Worm (Caenorhabditis elegans): ENCODE measurements around the gene svh-1.

svh-1 gene

DNA sequence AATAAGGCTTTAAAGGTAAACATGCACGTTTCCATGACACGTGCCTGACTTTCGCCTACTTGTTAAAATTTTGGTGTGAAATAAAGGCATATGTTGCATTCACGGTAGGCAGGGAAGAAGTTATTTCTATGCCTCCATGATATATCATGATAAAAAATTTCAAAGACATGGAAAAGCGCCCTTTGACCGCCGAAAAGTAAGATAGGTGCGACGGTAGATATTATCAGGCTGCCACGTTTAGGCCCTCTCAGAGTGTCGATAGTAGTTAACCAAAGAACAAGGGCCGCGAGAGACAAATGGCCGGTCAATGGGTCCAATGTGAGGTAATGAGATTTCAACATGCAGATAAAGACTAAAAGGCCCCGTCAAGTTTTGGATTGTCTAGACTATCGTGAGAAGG is 36.8 kb downstream of the svh-1 start:
- TF ChIP-seq nhr-111 (GFP tag; optimal IDR thresholded peaks at IDR 0.05) (no peak), dmd-8 (GFP tag; IDR thresholded peaks at IDR 0.05) (no peak), zip-2 (tag; optimal IDR thresholded peaks at IDR 0.05) (no peak), ztf-7 (tag; optimal IDR thresholded peaks at IDR 0.05) (no peak), set-16 (GFP tag; IDR thresholded peaks at IDR 0.05) (no peak)

DNA sequence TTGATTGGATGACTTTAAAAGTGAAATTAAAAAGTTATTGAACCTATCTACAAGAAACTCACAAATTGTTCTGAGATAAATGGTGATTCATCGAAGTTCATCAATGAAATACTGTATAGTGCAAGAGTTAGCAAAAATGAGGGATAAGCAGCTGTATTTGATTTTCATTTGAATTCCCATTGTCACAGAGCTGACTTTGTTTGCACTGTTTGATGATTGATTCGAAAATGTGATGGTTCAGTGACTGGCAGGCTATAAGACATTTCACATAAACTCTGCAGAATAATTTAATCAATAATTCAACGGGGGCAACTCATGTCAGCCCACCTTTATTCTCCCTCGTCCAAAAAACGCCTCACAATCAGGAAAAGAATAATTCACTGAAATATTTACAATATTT is 37.2 kb downstream of the svh-1 start, which contains the start of gene T09A12.8:
Gene T09A12.8, minus strand, starts transcription at position 101 of the 400 bp plus-strand sequence.
- TF ChIP-seq hmg-1.1 (GFP tag; IDR thresholded peaks at IDR 0.05) (no peak), unc-62 (GFP tag; optimal IDR thresholded peaks at IDR 0.05 in 1 of 2) (no peak), unc-62 (tag; optimal IDR thresholded peaks at IDR 0.05) (no peak), egl-27 (tag; optimal IDR thresholded peaks at IDR 0.05) (no peak), mxl-3 (GFP tag; optimal IDR thresholded peaks at IDR 0.05) (no peak), aly-2 (tag; optimal IDR thresholded peaks at IDR 0.05) (no peak), nhr-102 (tag; optimal IDR thresholded peaks at IDR 0.05) (no peak), nhr-42 (GFP tag; IDR thresholded peaks at IDR 0.05) (no peak), F44E2.7 (GFP tag; IDR thresholded peaks at IDR 0.05) (no peak), snpc-1.2 (GFP tag; IDR thresholded peaks at IDR 0.05) (no peak), ceh-44 (GFP tag; IDR thresholded peaks at IDR 0.05) (no peak), gei-8 (GFP tag; optimal IDR thresholded peaks at IDR 0.05) (no peak)

DNA sequence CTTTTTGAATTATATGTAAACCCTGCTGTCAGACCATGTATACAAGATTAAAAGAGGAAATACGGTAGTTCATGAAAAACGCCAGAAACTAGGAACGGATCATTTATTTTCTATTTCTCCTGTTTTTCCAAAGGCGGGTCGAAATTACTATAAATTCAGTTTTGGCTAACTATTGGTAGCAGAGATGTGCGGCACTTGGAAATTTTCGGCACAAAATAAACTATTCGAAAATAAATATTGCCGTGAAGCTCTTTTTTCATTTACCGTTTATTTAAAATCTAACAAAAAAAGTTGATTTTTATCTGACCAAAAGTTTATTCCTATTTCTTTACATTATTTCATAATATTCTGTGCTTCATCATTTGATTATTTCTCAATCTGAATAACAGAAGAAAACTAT is 37.7 kb downstream of the svh-1 start, which contains the start of gene T09A12.1:
Gene T09A12.1, plus strand, starts transcription at position 301 of the 400 bp plus-strand sequence.
- TF ChIP-seq mdl-1 (tag; optimal IDR thresholded peaks at IDR 0.05) = no peak

DNA sequence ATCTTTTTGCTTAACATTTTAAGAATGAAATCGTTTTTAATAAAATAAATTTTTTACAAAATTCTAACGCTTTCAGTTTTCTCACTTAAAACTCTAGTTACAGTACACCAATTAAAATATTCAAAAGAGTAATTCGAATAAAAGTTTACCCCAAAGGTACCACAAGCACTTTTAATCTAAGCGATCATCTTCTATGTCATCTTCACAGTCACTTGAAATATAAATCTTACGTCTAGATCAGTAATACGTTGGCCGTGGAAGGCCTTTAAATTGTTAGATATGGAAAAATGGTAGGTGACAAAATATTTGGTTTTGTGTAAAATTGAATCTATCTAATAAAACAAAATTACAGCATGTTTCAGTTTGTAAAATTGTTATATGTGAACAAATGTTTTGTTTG is 40.9 kb downstream of the svh-1 start:
- TF ChIP-seq nhr-11 (tag; optimal IDR thresholded peaks at IDR 0.05) (no peak), madf-5 (GFP tag; IDR thresholded peaks at IDR 0.05) (no peak), duxl-1 (tag; optimal IDR thresholded peaks at IDR 0.05; ENCODE audit: poor library complexity) (no peak), rbr-2 (tag; optimal IDR thresholded peaks at IDR 0.05) (no peak), php-3 (GFP tag; IDR thresholded peaks at IDR 0.05) (no peak), aha-1 (tag) (peak; percentile 31), zag-1 (tag; optimal IDR thresholded peaks at IDR 0.05) (no peak)

DNA sequence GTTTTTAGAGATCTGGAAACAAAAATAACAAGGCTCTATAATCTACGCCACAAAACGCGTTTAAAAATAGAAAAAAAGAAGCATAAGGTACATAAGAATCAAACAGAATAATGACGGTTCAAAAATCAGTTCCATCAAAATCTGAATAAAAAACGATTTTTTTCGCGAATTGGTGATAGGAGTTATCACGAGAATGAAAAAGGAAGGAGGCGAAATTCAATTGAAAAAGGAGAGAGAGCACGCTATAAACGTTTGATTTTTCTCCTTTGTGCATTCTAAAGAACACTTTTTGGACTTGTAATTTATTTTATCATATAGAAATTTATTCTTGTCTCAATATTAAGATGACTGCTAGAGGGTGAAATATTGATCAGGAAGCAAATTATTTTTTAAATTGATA is 44.9 kb downstream of the svh-1 start:
- TF ChIP-seq nhr-10 (tag; optimal IDR thresholded peaks at IDR 0.05) = no peak
- peak; percentile 26 for TF ChIP-seq mep-1 (tag; optimal IDR thresholded peaks at IDR 0.05)
- peak; percentile 6 for TF ChIP-seq nhr-77 (tag; optimal IDR thresholded peaks at IDR 0.05)
- TF ChIP-seq nhr-11 (tag; optimal IDR thresholded peaks at IDR 0.05) = no peak
- no peak for TF ChIP-seq lin-39 (tag; optimal IDR thresholded peaks at IDR 0.05)
- TF ChIP-seq ctbp-1 (GFP tag; IDR thresholded peaks at IDR 0.05) = no peak
- TF ChIP-seq saeg-2 (GFP tag; IDR thresholded peaks at IDR 0.05) = no peak
- no peak for TF ChIP-seq F37D6.2 (tag; optimal IDR thresholded peaks at IDR 0.05)
- TF ChIP-seq dve-1 (tag; optimal IDR thresholded peaks at IDR 0.05; ENCODE audit: insufficient read depth) = peak; percentile 69
- no peak for TF ChIP-seq lin-1 (GFP tag; IDR thresholded peaks at IDR 0.05)
- TF ChIP-seq mdl-1 (tag; optimal IDR thresholded peaks at IDR 0.05) = peak in 1 of 2 experiments; percentile 45
- TF ChIP-seq nhr-48 (tag; optimal IDR thresholded peaks at IDR 0.05) = no peak
- no peak for TF ChIP-seq F49E8.2 (tag; optimal IDR thresholded peaks at IDR 0.05; ENCODE audit: borderline replicate concordance)
- TF ChIP-seq Y105C5A.15 (GFP tag; IDR thresholded peaks at IDR 0.05) = no peak
- TF ChIP-seq nhr-41 (GFP tag; IDR thresholded peaks at IDR 0.05) = no peak
- no peak for TF ChIP-seq Y5F2A.4 (GFP tag; optimal IDR thresholded peaks at IDR 0.05)
- no peak for TF ChIP-seq mxl-3 (GFP tag; optimal IDR thresholded peaks at IDR 0.05)
- no peak for TF ChIP-seq unc-130 (GFP tag; optimal IDR thresholded peaks at IDR 0.05)
- no peak for TF ChIP-seq lin-15B (tag; optimal IDR thresholded peaks at IDR 0.05)
- TF ChIP-seq lin-38 (GFP tag; IDR thresholded peaks at IDR 0.05) = no peak
- TF ChIP-seq zfp-3 (GFP tag; conservative IDR thresholded peaks at IDR 0.05) = no peak
- no peak for TF ChIP-seq ztf-7 (tag; optimal IDR thresholded peaks at IDR 0.05)
- TF ChIP-seq lin-13 (GFP tag; optimal IDR thresholded peaks at IDR 0.05) = no peak
- TF ChIP-seq D1046.2 (GFP tag; IDR thresholded peaks at IDR 0.05) = no peak
- TF ChIP-seq lsy-2 (tag; optimal IDR thresholded peaks at IDR 0.05) = no peak
- no peak for TF ChIP-seq ama-1 (optimal IDR thresholded peaks at IDR 0.05)

Measured in whole organism, L4 larva.